Fruit fly (Drosophila melanogaster) whole organism, prepupa: Measurements from ENCODE around the gene smo.

Experiments used
- CG11294 ChIP-seq: fragments of 200-800 bp; sonication (Bioruptor generic); IDR thresholded peaks from 2 replicates; pipeline ENCODE4 v1.3.6; 2022; ENCODE audit warnings: missing biosample characterization, missing genetic modification characterization
- CG15336 ChIP-seq: fragments of 200-800 bp; sonication (Bioruptor generic); IDR thresholded peaks from 2 replicates; pipeline ENCODE4 v1.3.6; 2022; ENCODE audit warnings: missing biosample characterization, missing genetic modification characterization
- CG16779 ChIP-seq: fragments of 200-800 bp; sonication (Bioruptor generic); optimal IDR thresholded peaks from 3 replicates; lab custom pipeline; 2017; ENCODE audit warnings: missing biosample characterization, mild to moderate bottlenecking, missing genetic modification characterization
- CG34406 ChIP-seq: fragments of 200-800 bp; sonication (Bioruptor generic); optimal IDR thresholded peaks from 3 replicates; lab custom pipeline; 2016; ENCODE audit warnings: missing biosample characterization, missing genetic modification characterization
- Lpt ChIP-seq: fragments of 200-800 bp; sonication (Bioruptor generic); optimal IDR thresholded peaks from 3 replicates; lab custom pipeline; 2016; ENCODE audit warnings: missing biosample characterization, missing genetic modification characterization
- spab ChIP-seq: fragments of 200-800 bp; sonication (Bioruptor generic); optimal IDR thresholded peaks from 2 replicates; lab custom pipeline; 2017; ENCODE audit warnings: missing biosample characterization, mild to moderate bottlenecking, missing genetic modification characterization, missing genetic modification reagents

DNA sequence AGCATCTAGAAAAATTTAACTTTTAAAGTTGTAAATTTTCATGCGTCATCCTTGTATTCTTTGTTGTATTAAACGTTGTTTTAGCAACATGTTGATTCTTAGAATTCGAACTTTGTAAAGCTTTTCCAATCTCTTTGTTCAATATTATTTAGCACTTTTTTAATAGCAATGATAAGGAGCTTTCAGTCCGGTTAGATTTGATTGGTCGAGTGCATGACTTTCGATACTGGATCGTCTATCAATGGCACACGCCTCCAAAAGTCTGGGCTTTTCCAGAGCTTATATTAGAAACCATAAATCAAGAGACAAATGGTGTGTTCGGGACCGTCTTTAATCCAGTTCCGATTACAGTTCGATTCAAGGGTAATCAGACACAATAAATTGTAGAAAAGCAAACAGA is 42.4 kb downstream of the smo start:
- TF ChIP-seq CG34406 (GFP tag; lab: Kevin White, UChicago) (no peak), Lpt (no peak), CG11294 (GFP tag; lab: Robert Waterston, UW) (no peak), spab (GFP tag; lab: Kevin White, UChicago) (no peak), CG15336 (GFP tag; lab: Robert Waterston, UW) (no peak), CG16779 (tag; lab: Kevin White, UChicago) (no peak)
